Worm (Caenorhabditis elegans) whole organism, early embryonic: Measurements from ENCODE around the gene tag-293.

Experiments used
- B0310.2 ChIP-seq: sonication (generic microtip); optimal IDR thresholded peaks from 2 replicates; lab custom pipeline; 2016; ENCODE audit warnings: mild to moderate bottlenecking, missing genetic modification characterization, missing compliant biosample characterization
- F13C5.2 ChIP-seq: sonication (generic microtip); optimal IDR thresholded peaks from 2 replicates; lab custom pipeline; 2017; ENCODE audit warnings: mild to moderate bottlenecking, missing genetic modification characterization, inconsistent platforms, missing compliant biosample characterization
- aly-1 ChIP-seq: sonication (generic microtip); optimal IDR thresholded peaks from 2 replicates; lab custom pipeline; 2016; ENCODE audit warnings: missing genetic modification characterization, missing compliant biosample characterization
- ama-1 ChIP-seq: fragments of 150-350 bp; optimal IDR thresholded peaks from 2 replicates; lab custom pipeline; 2014
- ceh-13 ChIP-seq: fragments of 200-800 bp; sonication (Bioruptor generic); optimal IDR thresholded peaks from 2 replicates; lab custom pipeline; 2018; ENCODE audit warnings: mild to moderate bottlenecking, missing genetic modification characterization, missing compliant biosample characterization
- ceh-36 ChIP-seq: sonication (generic microtip); optimal IDR thresholded peaks from 2 replicates; lab custom pipeline; 2016; ENCODE audit warnings: missing genetic modification characterization, inconsistent platforms, missing compliant biosample characterization
- ets-7 ChIP-seq: sonication (generic microtip); optimal IDR thresholded peaks from 2 replicates; lab custom pipeline; 2016; ENCODE audit warnings: missing genotype, missing genetic modification characterization, missing compliant biosample characterization
- flt-1 ChIP-seq: fragments of 200-800 bp; sonication (Bioruptor generic); IDR thresholded peaks from 2 replicates; pipeline ENCODE4 v1.3.6; 2022; ENCODE audit warnings: missing genetic modification characterization, missing compliant biosample characterization
- hmbx-1 ChIP-seq: sonication (generic microtip); optimal IDR thresholded peaks from 2 replicates; lab custom pipeline; 2016; ENCODE audit warnings: mild to moderate bottlenecking, missing genetic modification characterization, missing compliant biosample characterization
- hmg-4 ChIP-seq: fragments of 200-800 bp; sonication (Bioruptor generic); optimal IDR thresholded peaks from 2 replicates; lab custom pipeline; 2018; ENCODE audit warnings: mild to moderate bottlenecking, missing genetic modification characterization, missing compliant biosample characterization
- hnd-1 ChIP-seq: sonication (generic microtip); optimal IDR thresholded peaks from 2 replicates; lab custom pipeline; 2016; ENCODE audit warnings: missing genetic modification characterization, missing compliant biosample characterization
- pes-1 ChIP-seq: fragments of 200-800 bp; sonication (Bioruptor generic); IDR thresholded peaks from 2 replicates; pipeline ENCODE4 v1.3.6; 2022; ENCODE audit warnings: missing genetic modification reagents, missing genetic modification characterization, missing compliant biosample characterization
- scrt-1 ChIP-seq: fragments of 200-800 bp; sonication (Bioruptor generic); IDR thresholded peaks from 2 replicates; pipeline ENCODE4 v1.3.6; 2022; ENCODE audit warnings: missing genetic modification characterization, missing compliant biosample characterization
- sea-1 ChIP-seq: fragments of 200-800 bp; sonication (Bioruptor generic); conservative IDR thresholded peaks from 2 replicates; pipeline ENCODE4 v1.3.6; 2022; ENCODE audit warnings: missing genetic modification characterization, missing compliant biosample characterization
- tbx-11 ChIP-seq: fragments of 200-800 bp; sonication (Bioruptor generic); IDR thresholded peaks from 2 replicates; pipeline ENCODE4 v1.3.6; 2022; ENCODE audit warnings: missing genetic modification characterization, missing compliant biosample characterization
- tbx-37 ChIP-seq: fragments of 200-800 bp; sonication (Bioruptor generic); conservative IDR thresholded peaks from 2 replicates; pipeline ENCODE4 v1.3.6; 2022; ENCODE audit warnings: missing genetic modification reagents, missing genetic modification characterization, missing compliant biosample characterization
- tra-4 ChIP-seq: sonication (generic microtip); optimal IDR thresholded peaks from 2 replicates; lab custom pipeline; 2017; ENCODE audit warnings: missing genetic modification characterization, missing compliant biosample characterization

Gene tag-293

ce11 chrV:7355464-7355863, at the start of gene tag-293:
TSS of gene tag-293 (minus strand) at chrV:7355564.
- TF ChIP-seq F13C5.2 (tag; lab: Kevin White, UChicago) (no peak), scrt-1 (GFP tag; lab: Robert Waterston, UW) (no peak), hmbx-1 (tag; lab: Kevin White, UChicago) (no peak), hnd-1 (no peak), tra-4 (tag; lab: Kevin White, UChicago) (no peak), B0310.2 (tag; lab: Kevin White, UChicago) (no peak), sea-1 (GFP tag; lab: Robert Waterston, UW) (no peak), tbx-37 (no peak), tbx-11 (GFP tag; lab: Robert Waterston, UW) (no peak), flt-1 (GFP tag; lab: Robert Waterston, UW) (no peak), aly-1 (tag; lab: Kevin White, UChicago) (no peak), ceh-13 (GFP tag; lab: Kevin White, UChicago) (no peak), ets-7 (tag; lab: Kevin White, UChicago) (no peak), ama-1 (lab: Kevin White, UChicago) (no peak), ceh-36 (tag; lab: Kevin White, UChicago) (no peak), pes-1 (GFP tag; lab: Robert Waterston, UW) (no peak), hmg-4 (GFP tag; lab: Kevin White, UChicago) (no peak)

DNA sequence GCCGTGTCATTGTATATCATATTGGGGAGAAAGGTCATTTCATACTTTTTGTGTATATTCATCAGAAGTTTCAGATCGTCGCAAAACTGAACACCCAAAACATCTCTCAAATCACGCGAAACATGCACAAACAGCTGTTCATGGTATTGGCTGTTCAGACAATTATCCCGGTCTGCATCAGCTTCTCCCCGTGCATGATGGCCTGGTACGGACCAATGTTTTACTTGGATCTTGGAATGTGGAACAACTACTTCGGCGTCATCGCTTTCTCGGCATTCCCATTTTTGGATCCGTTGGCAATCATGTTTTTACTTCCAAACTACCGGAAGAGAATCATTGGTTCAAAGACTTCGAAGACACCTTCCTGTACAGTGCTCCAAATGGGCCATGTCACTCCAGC, 48.1 kb upstream of the tag-293 start:
- TF ChIP-seq hmbx-1 (tag; lab: Kevin White, UChicago) (no peak), tbx-11 (GFP tag; lab: Robert Waterston, UW) (no peak), ama-1 (lab: Kevin White, UChicago) (no peak)

- no peak for TF ChIP-seq hmbx-1 (tag; lab: Kevin White, UChicago)
- no peak for TF ChIP-seq F13C5.2 (tag; lab: Kevin White, UChicago)
- no peak for TF ChIP-seq hnd-1
- no peak for TF ChIP-seq ceh-36 (tag; lab: Kevin White, UChicago)
- no peak for TF ChIP-seq pes-1 (GFP tag; lab: Robert Waterston, UW)
- TF ChIP-seq tbx-37, result no peak
- TF ChIP-seq ama-1 (lab: Kevin White, UChicago), result no peak
- no peak for TF ChIP-seq flt-1 (GFP tag; lab: Robert Waterston, UW)
- no peak for TF ChIP-seq sea-1 (GFP tag; lab: Robert Waterston, UW)
- TF ChIP-seq tra-4 (tag; lab: Kevin White, UChicago), result no peak
- no peak for TF ChIP-seq B0310.2 (tag; lab: Kevin White, UChicago)
- TF ChIP-seq ets-7 (tag; lab: Kevin White, UChicago), result no peak
- TF ChIP-seq hmg-4 (GFP tag; lab: Kevin White, UChicago), result no peak
Observed at ce11 chrV:7402355-7402754, 47.0 kb upstream of the tag-293 start, which contains the start of gene srj-13. TSS of gene srj-13 (plus strand) at chrV:7402655.

DNA sequence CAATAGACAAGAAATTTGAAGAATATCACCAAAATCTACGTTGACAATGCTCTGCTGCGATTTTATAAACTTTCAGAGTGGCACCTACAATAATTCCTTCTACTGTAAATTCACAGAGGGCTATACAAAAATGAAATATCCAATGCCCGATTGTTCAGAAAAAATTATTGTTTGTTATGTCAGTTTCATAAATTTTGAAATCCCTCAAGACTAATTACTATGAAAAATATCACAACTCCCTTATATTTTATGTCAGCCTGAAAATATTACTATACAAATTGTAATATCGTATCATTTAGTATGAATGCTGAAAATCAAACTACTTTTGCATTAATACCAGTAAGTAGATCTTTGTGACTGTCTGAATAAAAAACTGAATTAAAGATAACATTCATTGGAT, 45.2 kb upstream of the tag-293 start, which contains the start of gene srx-60:
Gene srx-60 (plus strand): TSS at position 301 of the 400 bp plus-strand sequence.
- TF ChIP-seq ama-1 (lab: Kevin White, UChicago) (no peak), B0310.2 (tag; lab: Kevin White, UChicago) (no peak), F13C5.2 (tag; lab: Kevin White, UChicago) (no peak), tbx-11 (GFP tag; lab: Robert Waterston, UW) (no peak), tra-4 (tag; lab: Kevin White, UChicago) (no peak)

DNA sequence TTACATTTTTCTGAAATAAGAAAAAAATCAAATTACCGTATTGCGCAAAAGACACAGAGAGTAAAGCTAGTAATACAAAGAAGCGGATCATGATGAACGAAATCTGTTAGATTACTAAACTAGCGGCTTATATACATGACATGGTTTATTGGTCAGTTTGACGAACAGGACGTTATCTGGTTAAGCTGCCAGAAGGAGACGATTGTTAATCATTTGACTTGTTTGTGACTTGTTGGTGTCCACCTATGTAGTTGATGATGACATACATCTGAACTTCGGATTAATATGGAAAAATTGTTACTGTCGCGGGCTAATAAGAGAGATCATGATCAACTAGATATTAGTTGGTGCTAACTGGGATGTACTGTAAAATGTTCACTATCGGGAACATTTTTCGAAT, 44.7 kb upstream of the tag-293 start, which contains the start of gene cnc-9:
Gene cnc-9 (minus strand): TSS at position 101 of the 400 bp plus-strand sequence.
- TF ChIP-seq F13C5.2 (tag; lab: Kevin White, UChicago), result no peak
- TF ChIP-seq hmg-4 (GFP tag; lab: Kevin White, UChicago), result no peak
- TF ChIP-seq hmbx-1 (tag; lab: Kevin White, UChicago), result no peak
- TF ChIP-seq hnd-1, result no peak
- no peak for TF ChIP-seq ets-7 (tag; lab: Kevin White, UChicago)
- TF ChIP-seq ceh-13 (GFP tag; lab: Kevin White, UChicago), result no peak
- TF ChIP-seq sea-1 (GFP tag; lab: Robert Waterston, UW), result no peak
- TF ChIP-seq scrt-1 (GFP tag; lab: Robert Waterston, UW), result no peak
- TF ChIP-seq ceh-36 (tag; lab: Kevin White, UChicago), result no peak
- no peak for TF ChIP-seq tra-4 (tag; lab: Kevin White, UChicago)
- TF ChIP-seq pes-1 (GFP tag; lab: Robert Waterston, UW), result no peak
- TF ChIP-seq tbx-11 (GFP tag; lab: Robert Waterston, UW), result no peak

ce11 chrV:7399202-7399601, 43.8 kb upstream of the tag-293 start, which contains the start of gene gst-41:
TSS of gene gst-41 (minus strand) at chrV:7399302.
- TF ChIP-seq pes-1 (GFP tag; lab: Robert Waterston, UW), result no peak
- no peak for TF ChIP-seq ceh-36 (tag; lab: Kevin White, UChicago)
- TF ChIP-seq tbx-11 (GFP tag; lab: Robert Waterston, UW), result no peak
- no peak for TF ChIP-seq ama-1 (lab: Kevin White, UChicago)
- no peak for TF ChIP-seq tbx-37
- TF ChIP-seq tra-4 (tag; lab: Kevin White, UChicago), result no peak
- no peak for TF ChIP-seq ceh-13 (GFP tag; lab: Kevin White, UChicago)
- no peak for TF ChIP-seq aly-1 (tag; lab: Kevin White, UChicago)
- no peak for TF ChIP-seq hmbx-1 (tag; lab: Kevin White, UChicago)

DNA sequence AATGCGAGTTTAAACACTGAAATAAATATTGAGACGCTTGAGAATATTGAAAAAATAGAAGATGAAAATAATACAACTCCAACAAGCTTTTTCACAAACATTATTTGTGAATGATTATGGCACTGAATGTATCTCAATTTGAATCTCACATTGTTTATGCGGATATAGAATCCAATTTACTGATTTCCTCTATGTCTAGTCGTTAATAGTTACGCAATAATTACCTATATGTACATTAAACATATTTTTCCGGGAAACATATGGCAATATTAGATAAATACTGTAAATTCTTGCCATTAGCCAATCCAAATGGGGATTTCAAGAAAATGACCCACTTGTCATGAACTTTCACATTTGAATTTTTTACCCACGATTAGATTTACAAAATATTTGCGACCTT, 40.0 kb upstream of the tag-293 start, which contains the start of gene srx-9:
Gene srx-9 (minus strand): TSS at position 101 of the 400 bp plus-strand sequence.
- TF ChIP-seq ceh-13 (GFP tag; lab: Kevin White, UChicago) (no peak), flt-1 (GFP tag; lab: Robert Waterston, UW) (no peak)

- TF ChIP-seq ets-7 (tag; lab: Kevin White, UChicago) (no peak), aly-1 (tag; lab: Kevin White, UChicago) (no peak), hmbx-1 (tag; lab: Kevin White, UChicago) (no peak), F13C5.2 (tag; lab: Kevin White, UChicago) (no peak), tra-4 (tag; lab: Kevin White, UChicago) (no peak), tbx-11 (GFP tag; lab: Robert Waterston, UW) (no peak), B0310.2 (tag; lab: Kevin White, UChicago) (no peak), ceh-36 (tag; lab: Kevin White, UChicago) (no peak), hnd-1 (no peak), scrt-1 (GFP tag; lab: Robert Waterston, UW) (no peak), ceh-13 (GFP tag; lab: Kevin White, UChicago) (no peak), tbx-37 (no peak), pes-1 (GFP tag; lab: Robert Waterston, UW) (no peak), flt-1 (GFP tag; lab: Robert Waterston, UW) (no peak), hmg-4 (GFP tag; lab: Kevin White, UChicago) (no peak)
Observed at ce11 chrV:7391933-7392332, 36.6 kb upstream of the tag-293 start, which contains the start of gene fbxa-105. TSS of gene fbxa-105 (minus strand) at chrV:7392029.
